Worm (Caenorhabditis elegans): ENCODE data around the gene nhr-203.

ce11 chrV:465355-465754 is 5.8 kb downstream of the nhr-203 start:
- TF ChIP-seq W03F9.2 (tag; optimal IDR thresholded peaks at IDR 0.05): no peak
- TF ChIP-seq him-1 (tag; optimal IDR thresholded peaks at IDR 0.05): no peak
- no peak for TF ChIP-seq dao-5 (tag; optimal IDR thresholded peaks at IDR 0.05)

All from whole organism, L4/young adult.